Fruit fly (Drosophila melanogaster) whole organism, embryonic: Measurements from ENCODE around the gene CG15330.

Experiments
- ATbp ChIP-seq: fragments of 200-800 bp; sonication (Bioruptor generic); optimal IDR thresholded peaks from 2 replicates; lab custom pipeline; 2017; ENCODE audit warnings: missing biosample characterization, mild to moderate bottlenecking, missing genetic modification characterization, missing genetic modification reagents
- B-H2 ChIP-seq: fragments of 200-800 bp; sonication (Bioruptor generic); optimal IDR thresholded peaks from 2 replicates; lab custom pipeline; 2018; ENCODE audit warnings: missing biosample characterization, mild to moderate bottlenecking, missing genetic modification characterization
- Blimp-1 ChIP-seq: fragments of 200-800 bp; sonication (Bioruptor generic); optimal IDR thresholded peaks from 3 replicates; lab custom pipeline; 2018; ENCODE audit warnings: missing biosample characterization, missing genetic modification characterization, mild to moderate bottlenecking, moderate library complexity, missing genetic modification reagents
- CG10209 ChIP-seq: fragments of 200-800 bp; sonication (Bioruptor generic); optimal IDR thresholded peaks from 3 replicates; lab custom pipeline; 2017; ENCODE audit warnings: missing biosample characterization, mild to moderate bottlenecking, missing genetic modification characterization, missing genetic modification reagents
- CG13424 ChIP-seq: fragments of 200-800 bp; sonication (Bioruptor generic); optimal IDR thresholded peaks from 2 replicates; lab custom pipeline; 2019; ENCODE audit warnings: missing biosample characterization, mild to moderate bottlenecking, missing genetic modification characterization, moderate library complexity
- CG17385 ChIP-seq: fragments of 200-800 bp; sonication (Bioruptor generic); optimal IDR thresholded peaks from 3 replicates; lab custom pipeline; 2018; ENCODE audit warnings: missing biosample characterization, mild to moderate bottlenecking, missing genetic modification characterization
- CG31365 ChIP-seq: fragments of 200-800 bp; sonication (Bioruptor generic); optimal IDR thresholded peaks from 2 replicates; lab custom pipeline; 2018; ENCODE audit warnings: missing biosample characterization, mild to moderate bottlenecking, missing genetic modification characterization
- CG33557 ChIP-seq: fragments of 200-800 bp; sonication (Bioruptor generic); optimal IDR thresholded peaks from 2 replicates; lab custom pipeline; 2019; ENCODE audit warnings: missing biosample characterization, mild to moderate bottlenecking, missing genetic modification characterization, moderate library complexity
- CG4424 ChIP-seq: fragments of 200-800 bp; sonication (Bioruptor generic); optimal IDR thresholded peaks from 3 replicates; lab custom pipeline; 2016; ENCODE audit warnings: missing biosample characterization, missing genetic modification characterization
- CG4854 ChIP-seq: fragments of 200-800 bp; sonication (Bioruptor generic); optimal IDR thresholded peaks from 2 replicates; lab custom pipeline; 2016; ENCODE audit warnings: missing biosample characterization, missing genetic modification characterization, inconsistent platforms
- CG5953 ChIP-seq: fragments of 200-800 bp; sonication (Bioruptor generic); IDR thresholded peaks from 2 replicates; pipeline ENCODE4 v1.3.6; 2022; ENCODE audit warnings: missing biosample characterization, missing genetic modification characterization
- CG6175 ChIP-seq: fragments of 200-800 bp; sonication (Bioruptor generic); IDR thresholded peaks from 3 replicates; pipeline ENCODE4 v1.3.6; 2022; ENCODE audit warnings: missing biosample characterization, missing genetic modification characterization
- CG6791 ChIP-seq: fragments of 200-800 bp; sonication (Bioruptor generic); IDR thresholded peaks from 3 replicates; pipeline ENCODE4 v1.3.6; 2022; ENCODE audit warnings: missing biosample characterization, missing genetic modification characterization; ENCODE audit not compliant: partially characterized antibody
- CG8478 ChIP-seq: fragments of >200 bp; optimal IDR thresholded peaks from 2 replicates; lab custom pipeline; 2018
- CG9727 ChIP-seq: fragments of 200-800 bp; sonication (Bioruptor generic); optimal IDR thresholded peaks from 3 replicates; lab custom pipeline; 2017; ENCODE audit warnings: missing biosample characterization, mild to moderate bottlenecking, missing genetic modification characterization
- CG9876 ChIP-seq: fragments of 200-800 bp; sonication (Bioruptor generic); optimal IDR thresholded peaks from 2 replicates; lab custom pipeline; 2016; ENCODE audit warnings: missing biosample characterization, missing genetic modification characterization
- Dad ChIP-seq: fragments of 200-800 bp; sonication (Bioruptor generic); optimal IDR thresholded peaks from 3 replicates; lab custom pipeline; 2016; ENCODE audit warnings: missing biosample characterization, missing genetic modification characterization
- Elba2 ChIP-seq: fragments of 200-800 bp; sonication (Bioruptor generic); optimal IDR thresholded peaks from 3 replicates; lab custom pipeline; 2016; ENCODE audit warnings: missing biosample characterization, missing genetic modification characterization
- Gug ChIP-seq: fragments of 200-800 bp; sonication (Bioruptor generic); IDR thresholded peaks from 4 replicates; pipeline ENCODE4 v1.3.6; 2022; ENCODE audit warnings: missing biosample characterization, missing genetic modification characterization
- Jarid2 ChIP-seq: fragments of 200-800 bp; sonication (Bioruptor generic); optimal IDR thresholded peaks from 3 replicates; lab custom pipeline; 2017; ENCODE audit warnings: mild to moderate bottlenecking, missing biosample characterization, missing genetic modification reagents, missing genetic modification characterization
- MBD-R2 ChIP-seq: fragments of 200-800 bp; sonication (Bioruptor generic); IDR thresholded peaks from 2 replicates; pipeline ENCODE4 v1.3.6; 2022; ENCODE audit warnings: missing biosample characterization, missing genetic modification characterization
- Mad ChIP-seq: fragments of 200-800 bp; sonication (Bioruptor generic); optimal IDR thresholded peaks from 2 replicates; lab custom pipeline; 2016; ENCODE audit warnings: missing biosample characterization, missing genetic modification characterization
- NC2α ChIP-seq: fragments of 200-800 bp; sonication (Bioruptor generic); optimal IDR thresholded peaks from 2 replicates; lab custom pipeline; 2016; ENCODE audit warnings: missing biosample characterization, missing genetic modification characterization
- Nf-YC ChIP-seq: fragments of 200-800 bp; optimal IDR thresholded peaks from 3 replicates; lab custom pipeline; 2019; ENCODE audit warnings: missing biosample characterization, mild to moderate bottlenecking, missing genetic modification characterization, moderate library complexity
- Sox100B ChIP-seq: fragments of 200-800 bp; sonication (Bioruptor generic); optimal IDR thresholded peaks from 3 replicates; lab custom pipeline; 2018; ENCODE audit warnings: missing biosample characterization, mild to moderate bottlenecking, missing genetic modification characterization
- Sry-β ChIP-seq: fragments of 200-800 bp; sonication (Bioruptor generic); optimal IDR thresholded peaks from 2 replicates; lab custom pipeline; 2018; ENCODE audit warnings: missing biosample characterization, mild to moderate bottlenecking, missing genetic modification characterization, moderate library complexity
- Trl ChIP-seq, 3 experiments: fragments of >200 bp in 2 of 3; fragments of 200-800 bp in 1 of 3; sonication (Bioruptor generic) in 1 of 3; optimal IDR thresholded peaks; 2 replicates in 1 of 3; 3 replicates in 2 of 3; lab custom pipeline; 2016 to 2017; ENCODE audit warnings: missing biosample characterization in 1 of 3, missing genetic modification characterization in 1 of 3
- az2 ChIP-seq: fragments of 200-800 bp; sonication (Bioruptor generic); optimal IDR thresholded peaks from 3 replicates; lab custom pipeline; 2016; ENCODE audit warnings: missing biosample characterization, missing genetic modification characterization
- chn ChIP-seq: fragments of 200-800 bp; sonication (Bioruptor generic); optimal IDR thresholded peaks from 2 replicates; lab custom pipeline; 2016; ENCODE audit warnings: missing biosample characterization, missing genetic modification characterization
- corto ChIP-seq: fragments of 200-800 bp; sonication (Bioruptor generic); optimal IDR thresholded peaks from 2 replicates; lab custom pipeline; 2016; ENCODE audit warnings: missing biosample characterization, mild to moderate bottlenecking, missing genetic modification characterization, moderate library complexity
- crol ChIP-seq: fragments of 200-800 bp; sonication (Bioruptor generic); IDR thresholded peaks from 2 replicates; pipeline ENCODE4 v1.3.6; 2022; ENCODE audit warnings: missing biosample characterization, missing genetic modification characterization
- dan ChIP-seq: fragments of 200-800 bp; sonication (Bioruptor generic); IDR thresholded peaks from 2 replicates; pipeline ENCODE4 v1.3.6; 2022; ENCODE audit warnings: missing biosample characterization, missing genetic modification characterization
- dysf ChIP-seq: fragments of 200-800 bp; sonication (Bioruptor generic); IDR thresholded peaks from 3 replicates; pipeline ENCODE4 v1.3.6; 2022; ENCODE audit warnings: missing biosample characterization, missing genetic modification characterization
- gcm ChIP-seq: fragments of 200-800 bp; sonication (Bioruptor generic); optimal IDR thresholded peaks from 2 replicates; lab custom pipeline; 2019; ENCODE audit warnings: missing biosample characterization, mild to moderate bottlenecking, missing genetic modification characterization, moderate library complexity
- her ChIP-seq: fragments of 200-800 bp; sonication (Bioruptor generic); optimal IDR thresholded peaks from 2 replicates; lab custom pipeline; 2016; ENCODE audit warnings: missing biosample characterization, missing genetic modification characterization
- klu ChIP-seq: fragments of 200-800 bp; sonication (Bioruptor generic); IDR thresholded peaks from 2 replicates; pipeline ENCODE4 v1.3.6; 2022; ENCODE audit warnings: missing biosample characterization, missing genetic modification characterization
- nerfin-2 ChIP-seq: fragments of 200-800 bp; sonication (Bioruptor generic); IDR thresholded peaks from 2 replicates; pipeline ENCODE4 v1.3.6; 2022; ENCODE audit warnings: missing biosample characterization, missing genetic modification characterization; ENCODE audit not compliant: partially characterized antibody
- p53 ChIP-seq: fragments of 200-800 bp; sonication (Bioruptor generic); optimal IDR thresholded peaks from 2 replicates; lab custom pipeline; 2016; ENCODE audit warnings: missing biosample characterization, missing genetic modification characterization
- phol ChIP-seq: fragments of 200-800 bp; sonication (Bioruptor generic); optimal IDR thresholded peaks from 3 replicates; lab custom pipeline; 2018; ENCODE audit warnings: missing biosample characterization, mild to moderate bottlenecking, missing genetic modification characterization, moderate library complexity
- sens-2 ChIP-seq: fragments of 200-800 bp; sonication (Bioruptor generic); IDR thresholded peaks from 2 replicates; pipeline ENCODE4 v1.3.6; 2022; ENCODE audit warnings: missing biosample characterization, missing genetic modification characterization
- trem ChIP-seq: fragments of 200-800 bp; optimal IDR thresholded peaks from 3 replicates; lab custom pipeline; 2019; ENCODE audit warnings: missing biosample characterization, mild to moderate bottlenecking, missing genetic modification characterization, moderate library complexity

Gene CG15330

DNA sequence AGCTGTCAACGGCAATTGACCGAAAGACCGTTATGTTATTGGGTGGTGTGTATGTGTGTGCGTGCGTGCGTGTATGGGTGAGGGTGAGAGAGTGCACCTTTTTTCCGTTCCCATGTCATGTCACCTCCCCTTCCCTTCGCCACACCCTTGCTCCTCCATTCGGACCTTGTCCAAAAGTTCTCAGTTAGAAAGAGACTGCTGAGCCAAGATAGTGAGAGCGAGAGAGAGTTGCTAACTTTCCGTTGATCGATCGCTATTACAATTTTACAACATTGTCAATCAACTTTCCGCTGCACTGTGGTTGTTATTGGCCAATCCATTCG lies 17.4 kb upstream of the CG15330 start (continued):
- TF ChIP-seq crol (GFP tag; lab: Robert Waterston, UW) (peak; percentile 87), dysf (GFP tag; lab: Robert Waterston, UW) (0 out of 3 replicates have a peak, but pooled peaks have one; percentile 0), chn (GFP tag; lab: Kevin White, UChicago) (peak; percentile 1), klu (GFP tag; lab: Robert Waterston, UW) (0 out of 2 replicates have a peak, but pooled peaks have one; percentile 3), Trl (optimal IDR thresholded peaks at IDR 0.05; lab: Kevin White, UChicago) (peak; percentile 16), Trl (GFP tag; optimal IDR thresholded peaks at IDR 0.05; lab: Kevin White, UChicago) (no peak), Blimp-1 (GFP tag; lab: Kevin White, UChicago) (no peak), Dad (no peak), ATbp (GFP tag; lab: Kevin White, UChicago) (no peak)

DNA sequence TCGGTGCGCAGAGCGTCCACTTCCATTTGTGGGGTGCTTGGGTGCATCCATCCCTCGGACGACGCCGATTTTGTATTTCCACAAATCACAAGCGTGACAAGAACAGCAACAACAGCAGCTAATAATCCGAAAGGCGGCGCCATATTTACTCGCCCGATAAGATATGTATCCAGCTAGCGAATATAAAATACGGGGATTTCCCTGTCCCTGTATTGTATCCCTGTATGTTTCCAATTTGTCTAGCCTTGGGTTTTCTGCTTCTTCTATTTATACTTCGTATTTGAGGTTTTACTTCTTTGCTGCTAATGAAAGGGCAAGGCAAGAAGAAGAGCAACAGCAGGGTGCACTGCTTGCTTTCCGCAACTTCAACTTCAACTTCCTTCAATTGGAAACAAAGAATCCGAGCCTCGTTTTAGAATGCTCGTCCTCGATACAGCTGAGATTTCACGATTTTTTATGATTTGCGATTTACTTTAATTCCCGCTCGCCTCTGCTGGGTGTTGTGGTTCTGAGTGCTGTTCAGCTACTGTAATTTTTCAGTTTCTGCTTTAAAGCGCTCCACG lies 11.6 kb upstream of the CG15330 start:
- TF ChIP-seq CG6175 (GFP tag; lab: Robert Waterston, UW): no peak
- peak; percentile 5 for TF ChIP-seq Jarid2 (GFP tag; lab: Kevin White, UChicago)
- TF ChIP-seq gcm (GFP tag; lab: Kevin White, UChicago): no peak
- no peak for TF ChIP-seq CG6791 (GFP tag; lab: Robert Waterston, UW)
- no peak for TF ChIP-seq MBD-R2 (GFP tag; lab: Robert Waterston, UW)
- TF ChIP-seq CG8478: no peak
- no peak for TF ChIP-seq Gug (GFP tag; lab: Robert Waterston, UW)
- no peak for TF ChIP-seq nerfin-2 (GFP tag; lab: Robert Waterston, UW)
- no peak for TF ChIP-seq Trl (optimal IDR thresholded peaks at IDR 0.05; lab: Kevin White, UChicago)
- no peak for TF ChIP-seq Trl (GFP tag; optimal IDR thresholded peaks at IDR 0.05; lab: Kevin White, UChicago)
- TF ChIP-seq CG9876 (GFP tag; lab: Kevin White, UChicago): no peak
- TF ChIP-seq Sry-β (GFP tag; lab: Kevin White, UChicago): no peak
- TF ChIP-seq CG13424 (tag; lab: Kevin White, UChicago): no peak
- TF ChIP-seq CG4424 (GFP tag; lab: Kevin White, UChicago): no peak
- no peak for TF ChIP-seq CG4854 (GFP tag; lab: Kevin White, UChicago)
- TF ChIP-seq her (GFP tag; lab: Kevin White, UChicago): no peak
- TF ChIP-seq az2 (GFP tag; lab: Kevin White, UChicago): no peak
- peak; percentile 85 for TF ChIP-seq CG17385 (GFP tag; lab: Kevin White, UChicago)
- no peak for TF ChIP-seq corto
- no peak for TF ChIP-seq Mad
- no peak for TF ChIP-seq CG9727 (GFP tag; lab: Kevin White, UChicago)
- no peak for TF ChIP-seq phol (tag; lab: Kevin White, UChicago)
- TF ChIP-seq CG31365 (tag; lab: Kevin White, UChicago): peak; percentile 57
- no peak for TF ChIP-seq trem (tag; lab: Kevin White, UChicago)
- TF ChIP-seq NC2α: no peak
- TF ChIP-seq dan: no peak
- TF ChIP-seq CG5953 (GFP tag; lab: Robert Waterston, UW): no peak
- peak; percentile 62 for TF ChIP-seq Elba2 (GFP tag; lab: Kevin White, UChicago)
- no peak for TF ChIP-seq CG33557 (GFP tag; lab: Kevin White, UChicago)
- peak; percentile 16 for TF ChIP-seq B-H2 (GFP tag; lab: Kevin White, UChicago)
- TF ChIP-seq p53 (GFP tag; lab: Kevin White, UChicago): no peak
- TF ChIP-seq sens-2: 0 out of 2 replicates have a peak, but pooled peaks have one; percentile 15
- TF ChIP-seq CG10209 (GFP tag; lab: Kevin White, UChicago): no peak
- no peak for TF ChIP-seq Nf-YC (tag; lab: Kevin White, UChicago)
- no peak for TF ChIP-seq Sox100B
